Fruit fly (Drosophila melanogaster) whole organism, embryonic: Measurements from ENCODE around the gene PMP34.
A peak's percentile ranks its signal among the peaks of the same experiment; 100 is the strongest.

Source experiments
- Antp ChIP-seq: fragments of 200-800 bp; sonication (Bioruptor generic); optimal IDR thresholded peaks from 3 replicates; lab custom pipeline; 2016; ENCODE audit warnings: missing biosample characterization, missing genetic modification characterization
- BtbVII ChIP-seq: fragments of 200-800 bp; sonication (Bioruptor generic); optimal IDR thresholded peaks from 3 replicates; lab custom pipeline; 2017; ENCODE audit warnings: missing biosample characterization, mild to moderate bottlenecking, missing genetic modification characterization
- CG10209 ChIP-seq: fragments of 200-800 bp; sonication (Bioruptor generic); optimal IDR thresholded peaks from 3 replicates; lab custom pipeline; 2017; ENCODE audit warnings: missing biosample characterization, mild to moderate bottlenecking, missing genetic modification characterization, missing genetic modification reagents
- CG11456 ChIP-seq: fragments of 200-800 bp; sonication (Bioruptor generic); IDR thresholded peaks from 3 replicates; pipeline ENCODE4 v1.3.6; 2022; ENCODE audit warnings: missing biosample characterization, missing genetic modification characterization
- CG12219 ChIP-seq: fragments of 200-800 bp; sonication (Bioruptor generic); optimal IDR thresholded peaks from 3 replicates; lab custom pipeline; 2018; ENCODE audit warnings: missing biosample characterization, mild to moderate bottlenecking, missing genetic modification characterization
- CG13287 ChIP-seq: fragments of 200-800 bp; sonication (Bioruptor generic); IDR thresholded peaks from 2 replicates; pipeline ENCODE4 v1.3.6; 2022; ENCODE audit warnings: missing biosample characterization, missing genetic modification characterization; ENCODE audit not compliant: partially characterized antibody
- CG13296 ChIP-seq: fragments of 200-800 bp; sonication (Bioruptor generic); optimal IDR thresholded peaks from 3 replicates; lab custom pipeline; 2018; ENCODE audit warnings: missing biosample characterization, mild to moderate bottlenecking, missing genetic modification characterization
- CG13624 ChIP-seq: fragments of 200-800 bp; sonication (Bioruptor generic); optimal IDR thresholded peaks from 2 replicates; lab custom pipeline; 2016; ENCODE audit warnings: missing biosample characterization, missing genetic modification characterization
- CG14014 ChIP-seq: fragments of 200-800 bp; sonication (Bioruptor generic); IDR thresholded peaks from 2 replicates; pipeline ENCODE4 v1.3.6; 2022; ENCODE audit warnings: missing biosample characterization, missing genetic modification characterization
- CG1602 ChIP-seq: fragments of 200-800 bp; sonication (Bioruptor generic); optimal IDR thresholded peaks from 3 replicates; lab custom pipeline; 2016; ENCODE audit warnings: missing biosample characterization, missing genetic modification characterization
- CG16813 ChIP-seq: fragments of 200-800 bp; sonication (Bioruptor generic); IDR thresholded peaks from 3 replicates; pipeline ENCODE4 v1.3.6; 2022; ENCODE audit warnings: missing biosample characterization, missing genetic modification characterization; ENCODE audit not compliant: partially characterized antibody
- CG3163 ChIP-seq: fragments of 200-800 bp; sonication (Bioruptor generic); optimal IDR thresholded peaks from 3 replicates; lab custom pipeline; 2016; ENCODE audit warnings: missing biosample characterization, missing genetic modification characterization
- CG32532 ChIP-seq: fragments of 200-800 bp; sonication (Bioruptor generic); IDR thresholded peaks from 2 replicates; pipeline ENCODE4 v1.3.6; 2022; ENCODE audit warnings: missing biosample characterization, missing genetic modification characterization
- CG4424 ChIP-seq: fragments of 200-800 bp; sonication (Bioruptor generic); optimal IDR thresholded peaks from 3 replicates; lab custom pipeline; 2016; ENCODE audit warnings: missing biosample characterization, missing genetic modification characterization
- CG7928 ChIP-seq: fragments of 200-800 bp; sonication (Bioruptor generic); optimal IDR thresholded peaks from 2 replicates; lab custom pipeline; 2017; ENCODE audit warnings: missing biosample characterization, mild to moderate bottlenecking, missing genetic modification characterization
- CG8944 ChIP-seq: fragments of 200-800 bp; sonication (Bioruptor generic); optimal IDR thresholded peaks from 3 replicates; lab custom pipeline; 2016; ENCODE audit warnings: missing biosample characterization, missing genetic modification characterization
- Chrac-16 ChIP-seq: fragments of 200-800 bp; sonication (Bioruptor generic); optimal IDR thresholded peaks from 3 replicates; lab custom pipeline; 2016; ENCODE audit warnings: missing biosample characterization, missing genetic modification characterization
- Dad ChIP-seq: fragments of 200-800 bp; sonication (Bioruptor generic); optimal IDR thresholded peaks from 3 replicates; lab custom pipeline; 2016; ENCODE audit warnings: missing biosample characterization, missing genetic modification characterization
- Gug ChIP-seq: fragments of 200-800 bp; sonication (Bioruptor generic); IDR thresholded peaks from 4 replicates; pipeline ENCODE4 v1.3.6; 2022; ENCODE audit warnings: missing biosample characterization, missing genetic modification characterization
- HLH4C ChIP-seq: fragments of 200-800 bp; sonication (Bioruptor generic); IDR thresholded peaks from 3 replicates; pipeline ENCODE4 v1.3.6; 2022; ENCODE audit warnings: missing biosample characterization, missing genetic modification characterization; ENCODE audit not compliant: partially characterized antibody
- Hmx ChIP-seq: fragments of 200-800 bp; sonication (Bioruptor generic); optimal IDR thresholded peaks from 2 replicates; lab custom pipeline; 2016; ENCODE audit warnings: missing biosample characterization, missing genetic modification characterization
- Hr51 ChIP-seq, 2 experiments: fragments of 200-800 bp; sonication (Bioruptor generic); optimal IDR thresholded peaks; 2 replicates in 1 of 2; 3 replicates in 1 of 2; lab custom pipeline; 2016 to 2018; ENCODE audit warnings: missing biosample characterization in 2 of 2, missing genetic modification characterization in 2 of 2, mild to moderate bottlenecking in 1 of 2, moderate library complexity in 1 of 2
- MBD-R2 ChIP-seq: fragments of 200-800 bp; sonication (Bioruptor generic); IDR thresholded peaks from 2 replicates; pipeline ENCODE4 v1.3.6; 2022; ENCODE audit warnings: missing biosample characterization, missing genetic modification characterization
- MESR4 ChIP-seq: fragments of 200-800 bp; sonication (Bioruptor generic); optimal IDR thresholded peaks from 2 replicates; lab custom pipeline; 2018; ENCODE audit warnings: missing biosample characterization, mild to moderate bottlenecking, missing genetic modification characterization, moderate library complexity
- Med ChIP-seq: fragments of 200-800 bp; sonication (Bioruptor generic); peaks from one replicate; lab custom pipeline; 2016; ENCODE audit warnings: missing biosample characterization, missing genetic modification characterization, mild to moderate bottlenecking, inconsistent platforms, moderate library complexity
- Six4 ChIP-seq: fragments of 200-800 bp; sonication (Bioruptor generic); optimal IDR thresholded peaks from 2 replicates; lab custom pipeline; 2016; ENCODE audit warnings: missing biosample characterization, missing genetic modification characterization
- Usf ChIP-seq: fragments of 200-800 bp; sonication (Bioruptor generic); optimal IDR thresholded peaks from 2 replicates; lab custom pipeline; 2017; ENCODE audit warnings: missing genotype, missing biosample characterization, missing genetic modification characterization
- Xrp1 ChIP-seq: fragments of 200-800 bp; sonication (Bioruptor generic); IDR thresholded peaks from 2 replicates; pipeline ENCODE4 v1.3.6; 2022; ENCODE audit warnings: missing biosample characterization, missing genetic modification characterization
- amos ChIP-seq: fragments of 200-800 bp; sonication (Bioruptor generic); IDR thresholded peaks from 2 replicates; pipeline ENCODE4 v1.3.6; 2022; ENCODE audit warnings: missing biosample characterization, missing genetic modification characterization; ENCODE audit not compliant: partially characterized antibody
- az2 ChIP-seq: fragments of 200-800 bp; sonication (Bioruptor generic); optimal IDR thresholded peaks from 3 replicates; lab custom pipeline; 2016; ENCODE audit warnings: missing biosample characterization, missing genetic modification characterization
- bbx ChIP-seq: fragments of 200-800 bp; sonication (Bioruptor generic); IDR thresholded peaks from 2 replicates; pipeline ENCODE4 v1.3.6; 2022; ENCODE audit warnings: missing biosample characterization, missing genetic modification characterization; ENCODE audit not compliant: partially characterized antibody
- chif ChIP-seq, 2 experiments: fragments of 200-800 bp; sonication (Bioruptor generic); optimal IDR thresholded peaks; 3 replicates each; lab custom pipeline; 2016; ENCODE audit warnings: missing biosample characterization in 2 of 2, missing genetic modification characterization in 2 of 2
- ci ChIP-seq: fragments of 200-800 bp; sonication (Bioruptor generic); IDR thresholded peaks from 3 replicates; pipeline ENCODE4 v1.3.6; 2022; ENCODE audit warnings: missing biosample characterization, missing genetic modification characterization
- cwo ChIP-seq: fragments of 200-800 bp; sonication (Bioruptor generic); optimal IDR thresholded peaks from 3 replicates; lab custom pipeline; 2017; ENCODE audit warnings: missing biosample characterization, missing genetic modification characterization, mild to moderate bottlenecking, moderate library complexity, missing genetic modification reagents
- dpn ChIP-seq, 2 experiments: fragments of 200-800 bp; sonication (Bioruptor generic); optimal IDR thresholded peaks; 3 replicates each; lab custom pipeline; 2016; ENCODE audit warnings: missing biosample characterization in 2 of 2, missing genetic modification characterization in 2 of 2
- en ChIP-seq: fragments of 200-800 bp; sonication (Bioruptor generic); optimal IDR thresholded peaks from 2 replicates; lab custom pipeline; 2016; ENCODE audit warnings: missing biosample characterization, missing genetic modification characterization
- hkb ChIP-seq, 2 experiments: fragments of 200-800 bp in 1 of 2; fragments of >200 bp in 1 of 2; sonication (Bioruptor generic) in 1 of 2; IDR thresholded peaks in 1 of 2; optimal IDR thresholded peaks in 1 of 2; 2 replicates each; pipeline versions ENCODE4 v1.3.6 to Lab custom; 2017 to 2022; ENCODE audit warnings: missing biosample characterization in 1 of 2, missing genetic modification characterization in 1 of 2
- insv ChIP-seq, 2 experiments: fragments of 200-800 bp; sonication (Bioruptor generic); optimal IDR thresholded peaks; 3 replicates each; lab custom pipeline; 2016 to 2018; ENCODE audit warnings: missing biosample characterization in 2 of 2, missing genetic modification characterization in 2 of 2
- lbe ChIP-seq: fragments of 200-800 bp; sonication (Bioruptor generic); optimal IDR thresholded peaks from 2 replicates; lab custom pipeline; 2016; ENCODE audit warnings: missing biosample characterization, mild to moderate bottlenecking, missing genetic modification characterization
- lola ChIP-seq, 3 experiments: fragments of >200 bp in 2 of 3; fragments of 200-800 bp in 1 of 3; sonication (Bioruptor generic) in 1 of 3; optimal IDR thresholded peaks; 2 replicates each; lab custom pipeline; 2017 to 2019; ENCODE audit warnings: missing biosample characterization in 3 of 3, missing genetic modification characterization in 3 of 3, mild to moderate bottlenecking in 1 of 3, moderate library complexity in 1 of 3
- phol ChIP-seq: fragments of 200-800 bp; sonication (Bioruptor generic); optimal IDR thresholded peaks from 3 replicates; lab custom pipeline; 2018; ENCODE audit warnings: missing biosample characterization, mild to moderate bottlenecking, missing genetic modification characterization, moderate library complexity
- psq ChIP-seq: fragments of 200-800 bp; sonication (Bioruptor generic); optimal IDR thresholded peaks from 2 replicates; lab custom pipeline; 2017; ENCODE audit warnings: missing biosample characterization, missing genetic modification characterization
- pzg ChIP-seq: fragments of 200-800 bp; sonication (Bioruptor generic); optimal IDR thresholded peaks from 3 replicates; lab custom pipeline; 2018; ENCODE audit warnings: missing biosample characterization, mild to moderate bottlenecking, missing genetic modification characterization, moderate library complexity
- row ChIP-seq: fragments of 200-800 bp; sonication (Bioruptor generic); IDR thresholded peaks from 3 replicates; pipeline ENCODE4 v1.3.6; 2022; ENCODE audit warnings: missing biosample characterization, missing genetic modification characterization
- sens ChIP-seq: fragments of 200-800 bp; sonication (Bioruptor generic); peaks from one replicate; lab custom pipeline; 2016; ENCODE audit warnings: missing biosample characterization, missing genetic modification characterization
- slbo ChIP-seq: fragments of 200-800 bp; sonication (Bioruptor generic); IDR thresholded peaks from 2 replicates; pipeline ENCODE4 v1.3.6; 2022; ENCODE audit warnings: missing biosample characterization, missing genetic modification characterization
- vfl ChIP-seq: fragments of 200-800 bp; sonication (Bioruptor generic); optimal IDR thresholded peaks from 2 replicates; lab custom pipeline; 2016; ENCODE audit warnings: missing biosample characterization, missing genetic modification characterization
- zen ChIP-seq: fragments of 200-800 bp; sonication (Bioruptor generic); optimal IDR thresholded peaks from 3 replicates; lab custom pipeline; 2018; ENCODE audit warnings: missing biosample characterization, mild to moderate bottlenecking, missing genetic modification characterization, moderate library complexity
- zfh2 ChIP-seq: fragments of 200-800 bp; sonication (Bioruptor generic); optimal IDR thresholded peaks from 2 replicates; lab custom pipeline; 2016; ENCODE audit warnings: missing biosample characterization, missing genetic modification characterization

PMP34 gene

DNA sequence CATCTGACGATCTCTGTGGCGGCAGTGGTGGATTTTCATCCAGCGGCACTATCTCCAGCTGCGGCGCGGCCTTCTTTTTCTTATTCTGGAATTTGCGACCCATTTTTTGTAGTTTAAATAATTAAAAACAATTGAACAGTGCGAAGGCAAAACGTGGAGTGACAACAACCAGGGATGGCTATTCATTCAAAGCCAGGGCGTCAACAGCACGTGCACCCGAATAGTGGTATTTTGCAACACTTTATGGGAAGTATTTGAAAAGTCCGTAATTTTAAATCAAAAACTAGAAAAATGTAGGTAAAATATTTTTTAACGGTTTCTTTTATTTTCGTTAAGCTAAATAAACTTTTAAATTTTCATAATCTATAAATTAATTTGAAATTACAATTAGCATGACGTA, 35.9 kb upstream of the PMP34 start, which contains the start of gene CG11583 (continued):
- TF ChIP-seq Hr51 (GFP tag; optimal IDR thresholded peaks at IDR 0.05; lab: Kevin White, UChicago) (peak in 1 of 2 experiments; percentile 32), psq (peak; percentile 3), Gug (GFP tag; lab: Robert Waterston, UW) (0 out of 4 replicates have a peak, but pooled peaks have one; percentile 30), CG1602 (GFP tag; lab: Kevin White, UChicago) (peak; percentile 14), lola (GFP tag; optimal IDR thresholded peaks at IDR 0.05; lab: Kevin White, UChicago) (no peak), Six4 (GFP tag; lab: Kevin White, UChicago) (no peak), Dad (GFP tag; lab: Kevin White, UChicago) (peak; percentile 35), CG10209 (GFP tag; lab: Kevin White, UChicago) (no peak), CG13624 (GFP tag; lab: Kevin White, UChicago) (peak; percentile 42), slbo (GFP tag; lab: Robert Waterston, UW) (peak; percentile 71), zfh2 (GFP tag; lab: Kevin White, UChicago) (peak; percentile 51), Usf (no peak), HLH4C (GFP tag; lab: Robert Waterston, UW) (no peak), CG13296 (GFP tag; lab: Kevin White, UChicago) (no peak), vfl (peak; percentile 47), sens (GFP tag; lab: Kevin White, UChicago) (peak; percentile 93), ci (GFP tag; lab: Robert Waterston, UW) (peak; percentile 64; the same call in 1 of the 3 replicates), Antp (GFP tag; lab: Kevin White, UChicago) (peak; percentile 44), row (peak; percentile 67), hkb (optimal IDR thresholded peaks at IDR 0.05; lab: Kevin White, UChicago) (no peak), hkb (GFP tag; IDR thresholded peaks at IDR 0.05; lab: Robert Waterston, UW) (peak; percentile 16; the same call in 1 of the 2 replicates), az2 (peak; percentile 3), phol (tag; lab: Kevin White, UChicago) (peak; percentile 54), lbe (GFP tag; lab: Kevin White, UChicago) (peak; percentile 39), CG16813 (GFP tag; lab: Robert Waterston, UW) (no peak), CG4424 (GFP tag; lab: Kevin White, UChicago) (peak; percentile 23), CG11456 (GFP tag; lab: Robert Waterston, UW) (peak; percentile 61; the same call in 1 of the 3 replicates), CG13287 (GFP tag; lab: Robert Waterston, UW) (peak; percentile 38; the same call in 1 of the 2 replicates), pzg (peak; percentile 76), Hmx (GFP tag; lab: Kevin White, UChicago) (no peak), insv (GFP tag; optimal IDR thresholded peaks at IDR 0.05; lab: Kevin White, UChicago) (no peak), CG3163 (GFP tag; lab: Kevin White, UChicago) (peak; percentile 17), dpn (GFP tag; optimal IDR thresholded peaks at IDR 0.05; lab: Kevin White, UChicago) (peak; percentile 48 to 62), en (GFP tag; lab: Kevin White, UChicago) (peak; percentile 4), bbx (GFP tag; lab: Robert Waterston, UW) (0 out of 2 replicates have a peak, but pooled peaks have one; percentile 8), cwo (GFP tag; lab: Kevin White, UChicago) (peak; percentile 93), CG8944 (peak; percentile 45), Med (peak; percentile 93), BtbVII (GFP tag; lab: Kevin White, UChicago) (peak; percentile 5), CG7928 (GFP tag; lab: Kevin White, UChicago) (peak; percentile 99), MBD-R2 (GFP tag; lab: Robert Waterston, UW) (peak; percentile 89), CG32532 (GFP tag; lab: Robert Waterston, UW) (peak; percentile 66), Xrp1 (GFP tag; lab: Robert Waterston, UW) (peak; percentile 35; the same call in 1 of the 2 replicates), CG14014 (GFP tag; lab: Robert Waterston, UW) (peak; percentile 25; the same call in 1 of the 2 replicates), Chrac-16 (GFP tag; lab: Kevin White, UChicago) (peak; percentile 28), CG12219 (GFP tag; lab: Kevin White, UChicago) (no peak), amos (GFP tag; lab: Robert Waterston, UW) (peak; percentile 14; the same call in 1 of the 2 replicates), zen (tag; lab: Kevin White, UChicago) (peak; percentile 8), chif (GFP tag; optimal IDR thresholded peaks at IDR 0.05; lab: Kevin White, UChicago) (peak; percentile 21 to 38), MESR4 (peak; percentile 83)
